Worm (Caenorhabditis elegans): ENCODE measurements around the gene agr-1.

- no peak for TF ChIP-seq cog-1 (tag; optimal IDR thresholded peaks at IDR 0.05)
- no peak for TF ChIP-seq ztf-23 (GFP tag; IDR thresholded peaks at IDR 0.05)
- TF ChIP-seq flt-1 (GFP tag; IDR thresholded peaks at IDR 0.05): no peak
- TF ChIP-seq ztf-29 (GFP tag; IDR thresholded peaks at IDR 0.05): no peak
- TF ChIP-seq tab-1 (GFP tag; IDR thresholded peaks at IDR 0.05): no peak
Measured at ce11 chrII:6768014-6768413, 7.0 kb downstream of the agr-1 start, which contains the start of gene F41G3.18.

All from whole organism, midembryonic.